Fruit fly (Drosophila melanogaster): ENCODE data around the gene CG31097.
A peak's percentile ranks its signal among the peaks of the same experiment; 100 is the strongest.

The CG31097 gene

dm6 chr3R:25262322-25262761, 35.2 kb downstream of the CG31097 start, which contains the start of the genes Kdsr and CG11858:
Kdsr (minus strand) TSS chr3R:25262498.
CG11858 (plus strand) TSS chr3R:25262741.
- peak; percentile 24 for TF ChIP-seq ovo (GFP tag; optimal IDR thresholded peaks at IDR 0.05)
- peak; percentile 40 for TF ChIP-seq Clk (GFP tag; optimal IDR thresholded peaks at IDR 0.05)
- peak; percentile 83 for TF ChIP-seq Mnt (GFP tag; optimal IDR thresholded peaks at IDR 0.05)
- TF ChIP-seq bab1 (GFP tag; optimal IDR thresholded peaks at IDR 0.05) = peak; percentile 84
- peak; percentile 74 for TF ChIP-seq CG14711 (tag; optimal IDR thresholded peaks at IDR 0.05)
- TF ChIP-seq Crg-1 (GFP tag; optimal IDR thresholded peaks at IDR 0.05) = peak; percentile 27
- no peak for TF ChIP-seq toe (GFP tag; optimal IDR thresholded peaks at IDR 0.05)
- TF ChIP-seq CG33017 (tag; optimal IDR thresholded peaks at IDR 0.05) = peak; percentile 48
- peak; percentile 75 for TF ChIP-seq cic (GFP tag; optimal IDR thresholded peaks at IDR 0.05)
- TF ChIP-seq pad (GFP tag; optimal IDR thresholded peaks at IDR 0.05) = peak; percentile 44
- TF ChIP-seq tj (GFP tag; optimal IDR thresholded peaks at IDR 0.05) = peak; percentile 39
- no peak for TF ChIP-seq Hr96 (GFP tag; optimal IDR thresholded peaks at IDR 0.05)
- TF ChIP-seq CG11617 (GFP tag; optimal IDR thresholded peaks at IDR 0.05) = peak; percentile 64
- TF ChIP-seq CG7101 (tag; optimal IDR thresholded peaks at IDR 0.05) = peak; percentile 81
- no peak for TF ChIP-seq cnc (optimal IDR thresholded peaks at IDR 0.05)
- no peak for TF ChIP-seq CG5204 (GFP tag; optimal IDR thresholded peaks at IDR 0.05)
- TF ChIP-seq CG12768 (GFP tag; optimal IDR thresholded peaks at IDR 0.05) = peak; percentile 66
- peak; percentile 42 for TF ChIP-seq CG7045 (GFP tag; optimal IDR thresholded peaks at IDR 0.05)
- TF ChIP-seq CG1620 (GFP tag; optimal IDR thresholded peaks at IDR 0.05) = peak; percentile 58
- TF ChIP-seq kay (GFP tag; ENCODE audit: borderline replicate concordance) = no peak

dm6 chr3R:25260670-25261069, 36.9 kb downstream of the CG31097 start:
- TF ChIP-seq cic (GFP tag; optimal IDR thresholded peaks at IDR 0.05) = peak; percentile 16
- no peak for TF ChIP-seq cnc (optimal IDR thresholded peaks at IDR 0.05)

dm6 chr3R:25258628-25259240, 38.8 kb downstream of the CG31097 start, which contains the start of gene CG11857:
CG11857 (plus strand) TSS chr3R:25258898.
- TF ChIP-seq CG14711 (tag; optimal IDR thresholded peaks at IDR 0.05) (peak; percentile 94), pad (GFP tag; optimal IDR thresholded peaks at IDR 0.05) (peak; percentile 89), Clk (GFP tag; optimal IDR thresholded peaks at IDR 0.05) (peak; percentile 98), Crg-1 (GFP tag; optimal IDR thresholded peaks at IDR 0.05) (peak; percentile 98), tj (GFP tag; optimal IDR thresholded peaks at IDR 0.05) (peak; percentile 87), CG7045 (GFP tag; optimal IDR thresholded peaks at IDR 0.05) (peak; percentile 97), toe (GFP tag; optimal IDR thresholded peaks at IDR 0.05) (peak; percentile 99), CG1620 (GFP tag; optimal IDR thresholded peaks at IDR 0.05) (peak; percentile 99), CG5204 (GFP tag; optimal IDR thresholded peaks at IDR 0.05) (no peak), Mnt (GFP tag; optimal IDR thresholded peaks at IDR 0.05) (peak; percentile 92), cnc (optimal IDR thresholded peaks at IDR 0.05) (no peak), CG7101 (tag; optimal IDR thresholded peaks at IDR 0.05) (peak; percentile 98), cic (GFP tag; optimal IDR thresholded peaks at IDR 0.05) (peak; percentile 84), CG12768 (GFP tag; optimal IDR thresholded peaks at IDR 0.05) (peak; percentile 98), CG11617 (GFP tag; optimal IDR thresholded peaks at IDR 0.05) (peak; percentile 97), ovo (GFP tag; optimal IDR thresholded peaks at IDR 0.05) (peak; percentile 94), CG33017 (tag; optimal IDR thresholded peaks at IDR 0.05) (peak; percentile 95), bab1 (GFP tag; optimal IDR thresholded peaks at IDR 0.05) (peak; percentile 98), kay (GFP tag; ENCODE audit: borderline replicate concordance) (no peak), Hr96 (GFP tag; optimal IDR thresholded peaks at IDR 0.05) (peak; percentile 98)

- TF ChIP-seq cnc (optimal IDR thresholded peaks at IDR 0.05) (peak; percentile 20 to 70), CG7045 (GFP tag; optimal IDR thresholded peaks at IDR 0.05) (no peak), tj (GFP tag; optimal IDR thresholded peaks at IDR 0.05) (peak; percentile 98), CG7101 (tag; optimal IDR thresholded peaks at IDR 0.05) (peak; percentile 28), ovo (GFP tag; optimal IDR thresholded peaks at IDR 0.05) (peak; percentile 4), bab1 (GFP tag; optimal IDR thresholded peaks at IDR 0.05) (peak; percentile 43), toe (GFP tag; optimal IDR thresholded peaks at IDR 0.05) (no peak), CG1620 (GFP tag; optimal IDR thresholded peaks at IDR 0.05) (peak; percentile 40), Mnt (GFP tag; optimal IDR thresholded peaks at IDR 0.05) (peak; percentile 49), CG5204 (GFP tag; optimal IDR thresholded peaks at IDR 0.05) (no peak), CG14711 (tag; optimal IDR thresholded peaks at IDR 0.05) (no peak), Clk (GFP tag; optimal IDR thresholded peaks at IDR 0.05) (no peak), Crg-1 (GFP tag; optimal IDR thresholded peaks at IDR 0.05) (no peak), Hr96 (GFP tag; optimal IDR thresholded peaks at IDR 0.05) (no peak), CG33017 (tag; optimal IDR thresholded peaks at IDR 0.05) (no peak), kay (GFP tag; ENCODE audit: borderline replicate concordance) (no peak), CG12768 (GFP tag; optimal IDR thresholded peaks at IDR 0.05) (no peak), pad (GFP tag; optimal IDR thresholded peaks at IDR 0.05) (no peak), CG11617 (GFP tag; optimal IDR thresholded peaks at IDR 0.05) (peak; percentile 30), cic (GFP tag; optimal IDR thresholded peaks at IDR 0.05) (no peak)
These were observed 48.1 kb downstream of the CG31097 start, which contains the start of gene Nup358 for dm6 chr3R:25249145-25250141. Nup358 (plus strand) TSS chr3R:25249348.

- TF ChIP-seq CG5204 (GFP tag; optimal IDR thresholded peaks at IDR 0.05) (peak; percentile 97), Clk (GFP tag; optimal IDR thresholded peaks at IDR 0.05) (peak; percentile 95), cic (GFP tag; optimal IDR thresholded peaks at IDR 0.05) (peak; percentile 93), tj (GFP tag; optimal IDR thresholded peaks at IDR 0.05) (peak; percentile 85), Hr96 (GFP tag; optimal IDR thresholded peaks at IDR 0.05) (peak; percentile 99), toe (GFP tag; optimal IDR thresholded peaks at IDR 0.05) (peak; percentile 98), CG7101 (tag; optimal IDR thresholded peaks at IDR 0.05) (peak; percentile 99), Mnt (GFP tag; optimal IDR thresholded peaks at IDR 0.05) (peak; percentile 98), CG14711 (tag; optimal IDR thresholded peaks at IDR 0.05) (peak; percentile 97), CG1620 (GFP tag; optimal IDR thresholded peaks at IDR 0.05) (peak; percentile 100), pad (GFP tag; optimal IDR thresholded peaks at IDR 0.05) (peak; percentile 95), kay (GFP tag; ENCODE audit: borderline replicate concordance) (peak; percentile 86), CG33017 (tag; optimal IDR thresholded peaks at IDR 0.05) (peak; percentile 94), CG11617 (GFP tag; optimal IDR thresholded peaks at IDR 0.05) (peak; percentile 99), bab1 (GFP tag; optimal IDR thresholded peaks at IDR 0.05) (peak; percentile 96), CG12768 (GFP tag; optimal IDR thresholded peaks at IDR 0.05) (peak; percentile 98), CG7045 (GFP tag; optimal IDR thresholded peaks at IDR 0.05) (peak; percentile 98), ovo (GFP tag; optimal IDR thresholded peaks at IDR 0.05) (peak; percentile 100), cnc (optimal IDR thresholded peaks at IDR 0.05) (no peak), Crg-1 (GFP tag; optimal IDR thresholded peaks at IDR 0.05) (peak; percentile 100)
These were observed 50.2 kb downstream of the CG31097 start, which contains the start of the genes RpS27 and Nup37 for dm6 chr3R:25247379-25247869. RpS27 (minus strand) TSS chr3R:25247514. Nup37 (plus strand) TSS chr3R:25247658.
